Worm (Caenorhabditis elegans) whole organism, young adult: ENCODE results near the gene ceh-40.

Source experiments
- B0336.3 ChIP-seq: fragments of 200-800 bp; sonication (Bioruptor generic); IDR thresholded peaks from 2 replicates; pipeline ENCODE4 v1.3.6; 2022; ENCODE audit warnings: missing genetic modification characterization, missing compliant biosample characterization
- C06A6.2 ChIP-seq: fragments of 200-800 bp; sonication (Bioruptor generic); conservative IDR thresholded peaks from 2 replicates; pipeline ENCODE4 v1.3.6; 2022; ENCODE audit warnings: missing genetic modification characterization, missing compliant biosample characterization
- F22D6.2 ChIP-seq: sonication (generic microtip); optimal IDR thresholded peaks from 2 replicates; lab custom pipeline; 2016; ENCODE audit warnings: mild to moderate bottlenecking, missing genetic modification characterization, missing compliant biosample characterization
- F23B12.7 ChIP-seq: sonication (generic microtip); optimal IDR thresholded peaks from 2 replicates; lab custom pipeline; 2017; ENCODE audit warnings: missing genetic modification characterization, mild to moderate bottlenecking, missing compliant biosample characterization, antibody characterized with exemption, moderate library complexity; ENCODE audit not compliant: insufficient read depth
- F33H1.4 ChIP-seq: fragments of 200-800 bp; sonication (Bioruptor generic); IDR thresholded peaks from 2 replicates; pipeline ENCODE4 v1.3.6; 2022; ENCODE audit warnings: missing genetic modification reagents, missing genetic modification characterization, missing compliant biosample characterization
- F39B2.1 ChIP-seq: fragments of 200-800 bp; sonication (Bioruptor generic); IDR thresholded peaks from 2 replicates; pipeline ENCODE4 v1.3.6; 2022; ENCODE audit warnings: missing genetic modification reagents, missing genetic modification characterization, missing compliant biosample characterization
- F52B5.7 ChIP-seq: sonication (generic microtip); optimal IDR thresholded peaks from 2 replicates; lab custom pipeline; 2016; ENCODE audit warnings: mild to moderate bottlenecking, missing genetic modification characterization, missing compliant biosample characterization
- F55B11.4 ChIP-seq: sonication (generic microtip); optimal IDR thresholded peaks from 2 replicates; lab custom pipeline; 2016; ENCODE audit warnings: missing compliant biosample characterization, missing genetic modification characterization, borderline replicate concordance; ENCODE audit not compliant: insufficient read depth
- F57A8.1 ChIP-seq: fragments of 200-800 bp; sonication (Bioruptor generic); optimal IDR thresholded peaks from 2 replicates; lab custom pipeline; 2018; ENCODE audit warnings: mild to moderate bottlenecking, missing genetic modification characterization, moderate library complexity, missing compliant biosample characterization
- K12H6.12 ChIP-seq: fragments of 200-800 bp; sonication (Bioruptor generic); optimal IDR thresholded peaks from 2 replicates; lab custom pipeline; 2018; ENCODE audit warnings: mild to moderate bottlenecking, missing genetic modification characterization, missing compliant biosample characterization
- T26A5.8 ChIP-seq: sonication (generic microtip); optimal IDR thresholded peaks from 2 replicates; lab custom pipeline; 2016; ENCODE audit warnings: missing genetic modification characterization, missing compliant biosample characterization
- Y67H2A.10 ChIP-seq: fragments of 200-800 bp; sonication (Bioruptor generic); conservative IDR thresholded peaks from 2 replicates; pipeline ENCODE4 v1.3.6; 2022; ENCODE audit warnings: missing genetic modification reagents, missing genetic modification characterization, missing compliant biosample characterization
- Y79H2A.3 ChIP-seq: fragments of 200-800 bp; sonication (Bioruptor generic); conservative IDR thresholded peaks from 2 replicates; pipeline ENCODE4 v1.3.6; 2022; ENCODE audit warnings: missing genetic modification reagents, missing genetic modification characterization, missing compliant biosample characterization
- Y95B8A.8 ChIP-seq: fragments of 200-800 bp; sonication (Bioruptor generic); IDR thresholded peaks from 2 replicates; pipeline ENCODE4 v1.3.6; 2022; ENCODE audit warnings: missing genetic modification reagents, missing genetic modification characterization, missing compliant biosample characterization
- ZK185.1 ChIP-seq: sonication (generic microtip); optimal IDR thresholded peaks from 2 replicates; lab custom pipeline; 2016; ENCODE audit warnings: mild to moderate bottlenecking, missing genetic modification characterization, missing compliant biosample characterization; ENCODE audit not compliant: poor library complexity, severe bottlenecking
- aptf-3 ChIP-seq: fragments of 200-800 bp; sonication (Bioruptor generic); IDR thresholded peaks from 2 replicates; pipeline ENCODE4 v1.3.6; 2022; ENCODE audit warnings: missing genetic modification characterization, missing compliant biosample characterization
- athp-1 ChIP-seq: sonication (generic microtip); optimal IDR thresholded peaks from 2 replicates; lab custom pipeline; 2017; ENCODE audit warnings: mild to moderate bottlenecking, missing genetic modification characterization, missing compliant biosample characterization
- attf-3 ChIP-seq: fragments of 200-800 bp; sonication (Bioruptor generic); conservative IDR thresholded peaks from 2 replicates; pipeline ENCODE4 v1.3.6; 2022; ENCODE audit warnings: missing genetic modification reagents, missing genetic modification characterization, missing compliant biosample characterization
- attf-5 ChIP-seq: fragments of 200-800 bp; sonication (Bioruptor generic); optimal IDR thresholded peaks from 2 replicates; lab custom pipeline; 2018; ENCODE audit warnings: mild to moderate bottlenecking, missing genetic modification characterization, missing compliant biosample characterization
- bed-2 ChIP-seq: fragments of 200-800 bp; sonication (Bioruptor generic); IDR thresholded peaks from 2 replicates; pipeline ENCODE4 v1.3.6; 2022; ENCODE audit warnings: missing genetic modification reagents, missing genetic modification characterization, missing compliant biosample characterization
- ceh-100 ChIP-seq: fragments of 200-800 bp; sonication (Bioruptor generic); IDR thresholded peaks from 2 replicates; pipeline ENCODE4 v1.3.6; 2022; ENCODE audit warnings: missing genetic modification reagents, missing genetic modification characterization, missing compliant biosample characterization
- ceh-79 ChIP-seq: sonication (generic microtip); optimal IDR thresholded peaks from 2 replicates; lab custom pipeline; 2017; ENCODE audit warnings: mild to moderate bottlenecking, missing genetic modification characterization, missing compliant biosample characterization
- efl-1 ChIP-seq: fragments of 150-350 bp; optimal IDR thresholded peaks from 2 replicates; lab custom pipeline; 2014; ENCODE audit warnings: missing biosample characterization, missing genetic modification reagents, missing genetic modification characterization
- egrh-3 ChIP-seq: fragments of 200-800 bp; sonication (Bioruptor generic); IDR thresholded peaks from 2 replicates; pipeline ENCODE4 v1.3.6; 2022; ENCODE audit warnings: missing genetic modification reagents, missing genetic modification characterization, missing compliant biosample characterization
- gei-17 ChIP-seq: fragments of 200-800 bp; sonication (Bioruptor generic); optimal IDR thresholded peaks from 2 replicates; lab custom pipeline; 2018; ENCODE audit warnings: mild to moderate bottlenecking, missing genetic modification characterization, missing compliant biosample characterization
- him-1 ChIP-seq: sonication (generic microtip); optimal IDR thresholded peaks from 2 replicates; lab custom pipeline; 2016; ENCODE audit warnings: missing genotype, missing genetic modification reagents, missing genetic modification characterization, missing compliant biosample characterization
- hrde-1 ChIP-seq: sonication (generic microtip); optimal IDR thresholded peaks from 2 replicates; lab custom pipeline; 2016; ENCODE audit warnings: missing genetic modification characterization, mild to moderate bottlenecking, missing compliant biosample characterization, moderate library complexity, missing genotype, missing genetic modification reagents, borderline replicate concordance
- lag-1 ChIP-seq: fragments of 200-800 bp; sonication (Bioruptor generic); IDR thresholded peaks from 2 replicates; pipeline ENCODE4 v1.3.6; 2022; ENCODE audit warnings: missing genetic modification reagents, missing genetic modification characterization, missing compliant biosample characterization
- let-607 ChIP-seq, 2 experiments: fragments of 200-800 bp in 1 of 2; sonication (Bioruptor generic) in 1 of 2; sonication (generic microtip) in 1 of 2; optimal IDR thresholded peaks; 2 replicates each; lab custom pipeline; 2016 to 2018; ENCODE audit warnings: mild to moderate bottlenecking in 2 of 2, missing compliant biosample characterization in 2 of 2, missing genetic modification characterization in 2 of 2, moderate library complexity in 2 of 2, missing genotype in 1 of 2
- lin-40 ChIP-seq: sonication (generic microtip); optimal IDR thresholded peaks from 2 replicates; lab custom pipeline; 2016; ENCODE audit warnings: missing genetic modification characterization, mild to moderate bottlenecking, missing compliant biosample characterization, missing genotype, missing genetic modification reagents
- madf-3 ChIP-seq: fragments of 200-800 bp; sonication (Bioruptor generic); IDR thresholded peaks from 2 replicates; pipeline ENCODE4 v1.3.6; 2022; ENCODE audit warnings: missing genetic modification reagents, missing genetic modification characterization, missing compliant biosample characterization
- madf-6 ChIP-seq: fragments of 200-800 bp; sonication (Bioruptor generic); IDR thresholded peaks from 2 replicates; pipeline ENCODE4 v1.3.6; 2022; ENCODE audit warnings: missing genetic modification reagents, missing genetic modification characterization, missing compliant biosample characterization
- madf-8 ChIP-seq: fragments of 200-800 bp; sonication (Bioruptor generic); conservative IDR thresholded peaks from 2 replicates; pipeline ENCODE4 v1.3.6; 2022; ENCODE audit warnings: missing genetic modification reagents, missing genetic modification characterization, missing compliant biosample characterization
- mxl-1 ChIP-seq: sonication (generic microtip); optimal IDR thresholded peaks from 2 replicates; lab custom pipeline; 2016; ENCODE audit warnings: missing genetic modification characterization, missing compliant biosample characterization
- nhr-179 ChIP-seq: sonication (generic microtip); optimal IDR thresholded peaks from 2 replicates; lab custom pipeline; 2016; ENCODE audit warnings: mild to moderate bottlenecking, missing genetic modification characterization, missing compliant biosample characterization
- nhr-90 ChIP-seq: sonication (generic microtip); optimal IDR thresholded peaks from 2 replicates; lab custom pipeline; 2016; ENCODE audit warnings: missing genotype, mild to moderate bottlenecking, missing genetic modification characterization, missing compliant biosample characterization
- pha-4 ChIP-seq: fragments of 150-350 bp; sonication (generic microtip); optimal IDR thresholded peaks from 2 replicates; lab custom pipeline; 2014; ENCODE audit warnings: missing biosample characterization, missing genetic modification reagents, missing genetic modification characterization
- rec-8 ChIP-seq, 2 experiments: sonication (generic microtip); optimal IDR thresholded peaks; 2 replicates each; lab custom pipeline; 2016; ENCODE audit warnings: mild to moderate bottlenecking in 2 of 2, missing genetic modification characterization in 2 of 2, missing genetic modification reagents in 2 of 2, missing genotype in 2 of 2, missing biosample characterization in 1 of 2, missing compliant biosample characterization in 1 of 2, moderate library complexity in 1 of 2
- rpc-1 ChIP-seq, 2 experiments: fragments of 150-350 bp in 1 of 2; sonication (generic microtip) in 1 of 2; optimal IDR thresholded peaks; 2 replicates each; lab custom pipeline; 2014 to 2018; ENCODE audit warnings: missing biosample characterization in 1 of 2, missing genetic modification characterization in 1 of 2, missing genetic modification reagents in 1 of 2, missing genotype in 1 of 2
- sdz-38 ChIP-seq: sonication (generic microtip); optimal IDR thresholded peaks from 2 replicates; lab custom pipeline; 2016; ENCODE audit warnings: missing genotype, missing genetic modification characterization, missing compliant biosample characterization
- snpc-1.1 ChIP-seq: sonication (generic microtip); optimal IDR thresholded peaks from 2 replicates; lab custom pipeline; 2017; ENCODE audit warnings: missing genetic modification characterization, mild to moderate bottlenecking, missing compliant biosample characterization, antibody characterized with exemption, moderate library complexity, missing genotype, missing genetic modification reagents; ENCODE audit not compliant: insufficient read depth
- snpc-4 ChIP-seq, 5 experiments: fragments of 150-350 bp in 1 of 5; sonication (generic microtip) in 4 of 5; optimal IDR thresholded peaks; 2 replicates each; lab custom pipeline; 2014 to 2018; ENCODE audit warnings: missing genetic modification characterization in 5 of 5, missing biosample characterization in 3 of 5, antibody characterized with exemption in 2 of 5, mild to moderate bottlenecking in 2 of 5, missing compliant biosample characterization in 2 of 5, missing genotype in 2 of 5, moderate library complexity in 2 of 5, missing genetic modification reagents in 1 of 5
- tbp1 ChIP-seq: fragments of 200-800 bp; sonication (Bioruptor generic); optimal IDR thresholded peaks from 2 replicates; lab custom pipeline; 2018; ENCODE audit warnings: mild to moderate bottlenecking, missing genetic modification characterization, missing compliant biosample characterization
- tlf-1 ChIP-seq: fragments of 200-800 bp; sonication (Bioruptor generic); optimal IDR thresholded peaks from 2 replicates; lab custom pipeline; 2018; ENCODE audit warnings: mild to moderate bottlenecking, missing genetic modification characterization, missing compliant biosample characterization
- unc-130 ChIP-seq: sonication (generic microtip); optimal IDR thresholded peaks from 2 replicates; lab custom pipeline; 2016; ENCODE audit warnings: missing genetic modification reagents, missing genetic modification characterization, missing compliant biosample characterization
- unc-62 ChIP-seq: fragments of 150-350 bp; optimal IDR thresholded peaks from 2 replicates; lab custom pipeline; 2014; ENCODE audit warnings: missing biosample characterization, missing genetic modification reagents, missing genetic modification characterization
- zfh-2 ChIP-seq: fragments of 200-800 bp; sonication (Bioruptor generic); conservative IDR thresholded peaks from 2 replicates; pipeline ENCODE4 v1.3.6; 2022; ENCODE audit warnings: missing genetic modification reagents, missing genetic modification characterization, missing compliant biosample characterization
- zim-3 ChIP-seq: sonication (generic microtip); optimal IDR thresholded peaks from 2 replicates; lab custom pipeline; 2017; ENCODE audit warnings: mild to moderate bottlenecking, missing genetic modification characterization, moderate library complexity, missing compliant biosample characterization

ceh-40 gene

ce11 chrX:12367498-12367897 is 46.9 kb upstream of the ceh-40 start (continued):
- TF ChIP-seq attf-5 (GFP tag; lab: Kevin White, UChicago) (peak; percentile 28), madf-3 (GFP tag; lab: Robert Waterston, UW) (no peak), Y67H2A.10 (GFP tag; lab: Robert Waterston, UW) (no peak), unc-130 (GFP tag; lab: Kevin White, UChicago) (no peak), madf-6 (GFP tag; lab: Robert Waterston, UW) (peak; percentile 55), rec-8 (tag; optimal IDR thresholded peaks at IDR 0.05; lab: Kevin White, UChicago) (peak; percentile 17 to 56), nhr-90 (peak; percentile 54), attf-3 (0 out of 2 replicates have a peak, but pooled peaks have one; percentile 35), ceh-100 (no peak), snpc-4 (GFP tag; optimal IDR thresholded peaks at IDR 0.05; lab: Kevin White, UChicago) (peak; percentile 14), snpc-4 (tag; optimal IDR thresholded peaks at IDR 0.05; lab: Kevin White, UChicago) (peak in 2 of 4 experiments; percentile 22 to 53), rpc-1 (optimal IDR thresholded peaks at IDR 0.05; lab: Kevin White, UChicago) (peak; percentile 65), rpc-1 (tag; optimal IDR thresholded peaks at IDR 0.05; lab: Kevin White, UChicago) (peak; percentile 81), aptf-3 (GFP tag; lab: Robert Waterston, UW) (no peak), F23B12.7 (tag; lab: Kevin White, UChicago) (no peak), ZK185.1 (peak; percentile 67), mxl-1 (tag; lab: Kevin White, UChicago) (no peak), pha-4 (no peak), unc-62 (no peak), snpc-1.1 (peak; percentile 5), hrde-1 (tag; lab: Kevin White, UChicago) (no peak), F57A8.1 (GFP tag; lab: Kevin White, UChicago) (no peak), tbp1 (GFP tag; lab: Kevin White, UChicago) (peak; percentile 95), let-607 (tag; optimal IDR thresholded peaks at IDR 0.05; lab: Kevin White, UChicago) (no peak), F33H1.4 (no peak), zfh-2 (0 out of 2 replicates have a peak, but pooled peaks have one; percentile 31), B0336.3 (GFP tag; lab: Robert Waterston, UW) (no peak; the same call in 1 of the 2 replicates), F22D6.2 (tag; lab: Kevin White, UChicago) (no peak), zim-3 (tag; lab: Kevin White, UChicago) (no peak), efl-1 (peak; percentile 6), K12H6.12 (tag; lab: Kevin White, UChicago) (peak; percentile 38), ceh-79 (tag; lab: Kevin White, UChicago) (no peak), F55B11.4 (tag; lab: Kevin White, UChicago) (no peak)

- TF ChIP-seq C06A6.2 (GFP tag; lab: Robert Waterston, UW) = no peak
- no peak for TF ChIP-seq F39B2.1 (GFP tag; lab: Robert Waterston, UW)
- TF ChIP-seq athp-1 (tag; lab: Kevin White, UChicago) = no peak
- 0 out of 2 replicates have a peak, but pooled peaks have one; percentile 15 for TF ChIP-seq madf-8
- TF ChIP-seq Y79H2A.3 (GFP tag; lab: Robert Waterston, UW) = no peak
- no peak for TF ChIP-seq tlf-1 (GFP tag; lab: Kevin White, UChicago)
- no peak for TF ChIP-seq nhr-179 (tag; lab: Kevin White, UChicago)
- TF ChIP-seq lin-40 (tag; lab: Kevin White, UChicago) = no peak
- TF ChIP-seq lag-1 (GFP tag; lab: Robert Waterston, UW) = no peak
- TF ChIP-seq F52B5.7 (tag; lab: Kevin White, UChicago) = no peak
- TF ChIP-seq bed-2 (GFP tag; lab: Robert Waterston, UW) = no peak
- TF ChIP-seq Y95B8A.8 (GFP tag; lab: Robert Waterston, UW) = no peak
- no peak for TF ChIP-seq rec-8 (tag; optimal IDR thresholded peaks at IDR 0.05; lab: Kevin White, UChicago)
- TF ChIP-seq egrh-3 = no peak
- TF ChIP-seq madf-6 (GFP tag; lab: Robert Waterston, UW) = peak; percentile 61; the same call in 1 of the 2 replicates
- no peak for TF ChIP-seq gei-17 (GFP tag; lab: Kevin White, UChicago)
- no peak for TF ChIP-seq T26A5.8 (tag; lab: Kevin White, UChicago)
- no peak for TF ChIP-seq him-1 (tag; lab: Kevin White, UChicago)
- no peak for TF ChIP-seq sdz-38
- peak; percentile 42 for TF ChIP-seq efl-1
These were observed 44.8 kb upstream of the ceh-40 start, which contains the start of gene F19H6.4 for ce11 chrX:12365388-12365787. Gene F19H6.4 (plus strand): TSS chrX:12365688.
